Fruit fly (Drosophila melanogaster) whole organism, embryonic: ENCODE data around the gene TotA.
A peak's percentile ranks its signal among the peaks of the same experiment; 100 is the strongest.

ENCODE experiments used
- Atf-2 ChIP-seq: fragments of 200-800 bp; sonication (Bioruptor generic); optimal IDR thresholded peaks from 2 replicates; lab custom pipeline; 2016; ENCODE audit warnings: missing biosample characterization, missing genetic modification characterization
- Bdp1 ChIP-seq: fragments of 200-800 bp; sonication (Bioruptor generic); optimal IDR thresholded peaks from 3 replicates; lab custom pipeline; 2016; ENCODE audit warnings: missing biosample characterization, missing genetic modification characterization
- CG10147 ChIP-seq: fragments of 200-800 bp; sonication (Bioruptor generic); optimal IDR thresholded peaks from 2 replicates; lab custom pipeline; 2019; ENCODE audit warnings: missing biosample characterization, mild to moderate bottlenecking, missing genetic modification characterization, moderate library complexity
- CG11398 ChIP-seq: fragments of 200-800 bp; sonication (Bioruptor generic); optimal IDR thresholded peaks from 2 replicates; lab custom pipeline; 2016; ENCODE audit warnings: missing biosample characterization, missing genetic modification characterization
- CG11504 ChIP-seq: fragments of 200-800 bp; sonication (Bioruptor generic); optimal IDR thresholded peaks from 3 replicates; lab custom pipeline; 2019; ENCODE audit warnings: missing biosample characterization, mild to moderate bottlenecking, missing genetic modification characterization, moderate library complexity
- CG13424 ChIP-seq: fragments of 200-800 bp; sonication (Bioruptor generic); optimal IDR thresholded peaks from 2 replicates; lab custom pipeline; 2019; ENCODE audit warnings: missing biosample characterization, mild to moderate bottlenecking, missing genetic modification characterization, moderate library complexity
- CG14050 ChIP-seq: fragments of 200-800 bp; sonication (Bioruptor generic); IDR thresholded peaks from 3 replicates; pipeline ENCODE4 v1.3.6; 2022; ENCODE audit warnings: missing biosample characterization, missing genetic modification characterization
- CG1647 ChIP-seq: fragments of 200-800 bp; sonication (Bioruptor generic); optimal IDR thresholded peaks from 3 replicates; lab custom pipeline; 2016; ENCODE audit warnings: missing biosample characterization, missing genetic modification characterization
- CG17359 ChIP-seq: fragments of 200-800 bp; sonication (Bioruptor generic); optimal IDR thresholded peaks from 3 replicates; lab custom pipeline; 2018; ENCODE audit warnings: missing biosample characterization, mild to moderate bottlenecking, missing genetic modification characterization, moderate library complexity
- CG17912 ChIP-seq: fragments of 200-800 bp; sonication (Bioruptor generic); optimal IDR thresholded peaks from 2 replicates; lab custom pipeline; 2018; ENCODE audit warnings: missing biosample characterization, mild to moderate bottlenecking, missing genetic modification characterization
- CG1832 ChIP-seq: fragments of 200-800 bp; sonication (Bioruptor generic); optimal IDR thresholded peaks from 2 replicates; lab custom pipeline; 2017; ENCODE audit warnings: missing biosample characterization, mild to moderate bottlenecking, missing genetic modification characterization, inconsistent platforms
- CG18619 ChIP-seq: fragments of 200-800 bp; sonication (Bioruptor generic); optimal IDR thresholded peaks from 3 replicates; lab custom pipeline; 2017; ENCODE audit warnings: missing biosample characterization, mild to moderate bottlenecking, missing genetic modification characterization
- CG30403 ChIP-seq: fragments of 200-800 bp; sonication (Bioruptor generic); optimal IDR thresholded peaks from 3 replicates; lab custom pipeline; 2016; ENCODE audit warnings: missing biosample characterization, missing genetic modification characterization
- CG32532 ChIP-seq: fragments of 200-800 bp; sonication (Bioruptor generic); IDR thresholded peaks from 2 replicates; pipeline ENCODE4 v1.3.6; 2022; ENCODE audit warnings: missing biosample characterization, missing genetic modification characterization
- CG3281 ChIP-seq: fragments of 200-800 bp; sonication (Bioruptor generic); optimal IDR thresholded peaks from 3 replicates; lab custom pipeline; 2017; ENCODE audit warnings: missing biosample characterization, mild to moderate bottlenecking, missing genetic modification characterization
- CG6654 ChIP-seq: fragments of 200-800 bp; sonication (Bioruptor generic); optimal IDR thresholded peaks from 2 replicates; lab custom pipeline; 2017; ENCODE audit warnings: missing biosample characterization, mild to moderate bottlenecking, missing genetic modification characterization
- CG6854 ChIP-seq: fragments of 200-800 bp; sonication (Bioruptor generic); optimal IDR thresholded peaks from 3 replicates; lab custom pipeline; 2017; ENCODE audit warnings: missing biosample characterization, mild to moderate bottlenecking, missing genetic modification characterization
- CG7556 ChIP-seq: fragments of 200-800 bp; sonication (Bioruptor generic); optimal IDR thresholded peaks from 2 replicates; lab custom pipeline; 2017; ENCODE audit warnings: missing biosample characterization, mild to moderate bottlenecking, missing genetic modification characterization
- CG7839 ChIP-seq: fragments of 200-800 bp; sonication (Bioruptor generic); optimal IDR thresholded peaks from 3 replicates; lab custom pipeline; 2018; ENCODE audit warnings: missing biosample characterization, mild to moderate bottlenecking, missing genetic modification characterization, moderate library complexity
- Dp ChIP-seq: fragments of 200-800 bp; sonication (Bioruptor generic); optimal IDR thresholded peaks from 2 replicates; lab custom pipeline; 2018; ENCODE audit warnings: missing biosample characterization, mild to moderate bottlenecking, missing genetic modification characterization, moderate library complexity
- Hmr ChIP-seq: fragments of 200-800 bp; sonication (Bioruptor generic); optimal IDR thresholded peaks from 3 replicates; lab custom pipeline; 2017; ENCODE audit warnings: mild to moderate bottlenecking, missing biosample characterization, missing genetic modification reagents, missing genetic modification characterization
- Med ChIP-seq: fragments of 200-800 bp; sonication (Bioruptor generic); peaks from one replicate; lab custom pipeline; 2016; ENCODE audit warnings: missing biosample characterization, missing genetic modification characterization, mild to moderate bottlenecking, inconsistent platforms, moderate library complexity
- Oli ChIP-seq: fragments of 200-800 bp; sonication (Bioruptor generic); optimal IDR thresholded peaks from 2 replicates; lab custom pipeline; 2018; ENCODE audit warnings: missing biosample characterization, mild to moderate bottlenecking, missing genetic modification characterization, moderate library complexity
- Ptx1 ChIP-seq: fragments of 200-800 bp; sonication (Bioruptor generic); IDR thresholded peaks from 2 replicates; pipeline ENCODE4 v1.3.6; 2022; ENCODE audit warnings: missing biosample characterization, missing genetic modification characterization
- Sox100B ChIP-seq: fragments of 200-800 bp; sonication (Bioruptor generic); optimal IDR thresholded peaks from 3 replicates; lab custom pipeline; 2018; ENCODE audit warnings: missing biosample characterization, mild to moderate bottlenecking, missing genetic modification characterization
- Sry-β ChIP-seq: fragments of 200-800 bp; sonication (Bioruptor generic); optimal IDR thresholded peaks from 2 replicates; lab custom pipeline; 2018; ENCODE audit warnings: missing biosample characterization, mild to moderate bottlenecking, missing genetic modification characterization, moderate library complexity
- Stat92E ChIP-seq, 3 experiments: fragments of >200 bp in 2 of 3; fragments of 200-800 bp in 1 of 3; sonication (Bioruptor generic) in 1 of 3; optimal IDR thresholded peaks; 2 replicates each; lab custom pipeline; 2017 to 2019; ENCODE audit warnings: missing biosample characterization in 3 of 3, missing genetic modification characterization in 3 of 3, mild to moderate bottlenecking in 1 of 3, moderate library complexity in 1 of 3
- bowl ChIP-seq: fragments of 200-800 bp; sonication (Bioruptor generic); IDR thresholded peaks from 2 replicates; pipeline ENCODE4 v1.3.6; 2022; ENCODE audit warnings: missing biosample characterization, missing genetic modification characterization
- bsh ChIP-seq, 2 experiments: fragments of 200-800 bp; sonication (Bioruptor generic); optimal IDR thresholded peaks; 2 replicates each; lab custom pipeline; 2017 to 2018; ENCODE audit warnings: mild to moderate bottlenecking in 2 of 2, missing biosample characterization in 2 of 2, missing genetic modification characterization in 2 of 2, moderate library complexity in 1 of 2
- cg ChIP-seq: fragments of 200-800 bp; sonication (Bioruptor generic); optimal IDR thresholded peaks from 3 replicates; lab custom pipeline; 2019; ENCODE audit warnings: missing biosample characterization, mild to moderate bottlenecking, missing genetic modification characterization, moderate library complexity
- ems ChIP-seq: fragments of 200-800 bp; sonication (Bioruptor generic); optimal IDR thresholded peaks from 3 replicates; lab custom pipeline; 2016; ENCODE audit warnings: missing biosample characterization, missing genetic modification characterization
- exex ChIP-seq: fragments of 200-800 bp; sonication (Bioruptor generic); optimal IDR thresholded peaks from 4 replicates; lab custom pipeline; 2018; ENCODE audit warnings: missing biosample characterization, mild to moderate bottlenecking, missing genetic modification characterization, moderate library complexity
- ftz-f1 ChIP-seq: fragments of 200-800 bp; sonication (Bioruptor generic); optimal IDR thresholded peaks from 2 replicates; lab custom pipeline; 2016; ENCODE audit warnings: missing biosample characterization, missing genetic modification characterization
- gcm ChIP-seq: fragments of 200-800 bp; sonication (Bioruptor generic); optimal IDR thresholded peaks from 2 replicates; lab custom pipeline; 2019; ENCODE audit warnings: missing biosample characterization, mild to moderate bottlenecking, missing genetic modification characterization, moderate library complexity
- grau ChIP-seq: fragments of 200-800 bp; optimal IDR thresholded peaks from 3 replicates; lab custom pipeline; 2019; ENCODE audit warnings: missing biosample characterization, mild to moderate bottlenecking, missing genetic modification characterization, moderate library complexity
- knrl ChIP-seq: fragments of 200-800 bp; sonication (Bioruptor generic); IDR thresholded peaks from 3 replicates; pipeline ENCODE4 v1.3.6; 2022; ENCODE audit warnings: missing biosample characterization, missing genetic modification characterization; ENCODE audit not compliant: partially characterized antibody
- lov ChIP-seq, 2 experiments: fragments of 200-800 bp in 1 of 2; fragments of >200 bp in 1 of 2; sonication (Bioruptor generic) in 1 of 2; IDR thresholded peaks in 1 of 2; optimal IDR thresholded peaks in 1 of 2; 2 replicates in 1 of 2; 3 replicates in 1 of 2; pipeline versions ENCODE4 v1.3.6 to Lab custom; 2017 to 2022; ENCODE audit warnings: missing biosample characterization in 1 of 2, missing genetic modification characterization in 1 of 2
- luna ChIP-seq: fragments of 200-800 bp; sonication (Bioruptor generic); optimal IDR thresholded peaks from 2 replicates; lab custom pipeline; 2016; ENCODE audit warnings: missing biosample characterization, missing genetic modification characterization
- mam ChIP-seq: fragments of 200-800 bp; sonication (Bioruptor generic); optimal IDR thresholded peaks from 3 replicates; lab custom pipeline; 2016; ENCODE audit warnings: missing biosample characterization, missing genetic modification characterization
- mld ChIP-seq: fragments of 200-800 bp; sonication (Bioruptor generic); IDR thresholded peaks from 3 replicates; pipeline ENCODE4 v1.3.6; 2022; ENCODE audit warnings: missing biosample characterization, missing genetic modification characterization; ENCODE audit not compliant: partially characterized antibody
- oc ChIP-seq: fragments of 200-800 bp; sonication (Bioruptor generic); optimal IDR thresholded peaks from 2 replicates; lab custom pipeline; 2018; ENCODE audit warnings: missing biosample characterization, mild to moderate bottlenecking, missing genetic modification characterization, moderate library complexity
- odd ChIP-seq: fragments of 200-800 bp; sonication (Bioruptor generic); optimal IDR thresholded peaks from 2 replicates; lab custom pipeline; 2017; ENCODE audit warnings: missing biosample characterization, mild to moderate bottlenecking, missing genetic modification characterization
- psq ChIP-seq: fragments of 200-800 bp; sonication (Bioruptor generic); optimal IDR thresholded peaks from 2 replicates; lab custom pipeline; 2017; ENCODE audit warnings: missing biosample characterization, missing genetic modification characterization
- pum ChIP-seq: fragments of 200-800 bp; sonication (Bioruptor generic); optimal IDR thresholded peaks from 2 replicates; lab custom pipeline; 2016; ENCODE audit warnings: missing biosample characterization, missing genetic modification characterization
- schlank ChIP-seq: fragments of 200-800 bp; sonication (Bioruptor generic); optimal IDR thresholded peaks from 2 replicates; lab custom pipeline; 2018; ENCODE audit warnings: missing biosample characterization, mild to moderate bottlenecking, missing genetic modification characterization
- shn ChIP-seq: fragments of 200-800 bp; sonication (Bioruptor generic); optimal IDR thresholded peaks from 3 replicates; lab custom pipeline; 2016; ENCODE audit warnings: missing biosample characterization, missing genetic modification characterization
- trem ChIP-seq: fragments of 200-800 bp; optimal IDR thresholded peaks from 3 replicates; lab custom pipeline; 2019; ENCODE audit warnings: missing biosample characterization, mild to moderate bottlenecking, missing genetic modification characterization, moderate library complexity
- zen ChIP-seq: fragments of 200-800 bp; sonication (Bioruptor generic); optimal IDR thresholded peaks from 3 replicates; lab custom pipeline; 2018; ENCODE audit warnings: missing biosample characterization, mild to moderate bottlenecking, missing genetic modification characterization, moderate library complexity
- zen2 ChIP-seq: fragments of 200-800 bp; sonication (Bioruptor generic); IDR thresholded peaks from 3 replicates; pipeline ENCODE4 v1.3.6; 2022; ENCODE audit warnings: missing biosample characterization, missing genetic modification characterization; ENCODE audit not compliant: partially characterized antibody

TotA gene

dm6 chr3R:20836257-20836856, 34.5 kb upstream of the TotA start:
- TF ChIP-seq Stat92E (GFP tag; optimal IDR thresholded peaks at IDR 0.05; lab: Kevin White, UChicago) (no peak), CG6854 (no peak), CG11504 (tag; lab: Kevin White, UChicago) (peak; percentile 38), CG10147 (GFP tag; lab: Kevin White, UChicago) (no peak), CG7556 (GFP tag; lab: Kevin White, UChicago) (peak; percentile 42), CG18619 (GFP tag; lab: Kevin White, UChicago) (peak; percentile 28), CG14050 (GFP tag; lab: Robert Waterston, UW) (no peak), bsh (GFP tag; optimal IDR thresholded peaks at IDR 0.05; lab: Kevin White, UChicago) (peak in 1 of 2 experiments; percentile 26), zen (tag; lab: Kevin White, UChicago) (no peak), schlank (no peak), zen2 (GFP tag; lab: Robert Waterston, UW) (no peak), bowl (GFP tag; lab: Robert Waterston, UW) (no peak), exex (no peak), mld (no peak), CG17912 (GFP tag; lab: Kevin White, UChicago) (no peak), Ptx1 (GFP tag; lab: Robert Waterston, UW) (no peak), grau (tag; lab: Kevin White, UChicago) (peak; percentile 50), trem (no peak), odd (GFP tag; lab: Kevin White, UChicago) (peak; percentile 1), psq (GFP tag; lab: Kevin White, UChicago) (no peak), Dp (no peak), CG30403 (peak; percentile 9), knrl (no peak), Med (GFP tag; lab: Kevin White, UChicago) (peak; percentile 35), Sry-β (GFP tag; lab: Kevin White, UChicago) (no peak), cg (GFP tag; lab: Kevin White, UChicago) (no peak), CG1647 (no peak), CG32532 (GFP tag; lab: Robert Waterston, UW) (no peak), CG3281 (peak; percentile 3), CG11398 (GFP tag; lab: Kevin White, UChicago) (no peak), CG6654 (GFP tag; lab: Kevin White, UChicago) (no peak), pum (GFP tag; lab: Kevin White, UChicago) (no peak), gcm (GFP tag; lab: Kevin White, UChicago) (no peak), CG1832 (no peak), mam (GFP tag; lab: Kevin White, UChicago) (no peak), CG7839 (tag; lab: Kevin White, UChicago) (peak; percentile 30), Hmr (peak; percentile 7), shn (GFP tag; lab: Kevin White, UChicago) (no peak), ems (GFP tag; lab: Kevin White, UChicago) (no peak), Atf-2 (GFP tag; lab: Kevin White, UChicago) (no peak), Sox100B (GFP tag; lab: Kevin White, UChicago) (no peak), luna (GFP tag; lab: Kevin White, UChicago) (no peak), Bdp1 (GFP tag; lab: Kevin White, UChicago) (no peak), CG17359 (tag; lab: Kevin White, UChicago) (no peak), lov (optimal IDR thresholded peaks at IDR 0.05; lab: Kevin White, UChicago) (no peak), lov (GFP tag; IDR thresholded peaks at IDR 0.05; lab: Robert Waterston, UW) (no peak), CG13424 (tag; lab: Kevin White, UChicago) (peak; percentile 18), oc (tag; lab: Kevin White, UChicago) (no peak), Oli (peak; percentile 38), ftz-f1 (GFP tag; lab: Kevin White, UChicago) (no peak)
